Fruit fly (Drosophila melanogaster): ENCODE data around the gene Lip4.

Lip4 gene

DNA sequence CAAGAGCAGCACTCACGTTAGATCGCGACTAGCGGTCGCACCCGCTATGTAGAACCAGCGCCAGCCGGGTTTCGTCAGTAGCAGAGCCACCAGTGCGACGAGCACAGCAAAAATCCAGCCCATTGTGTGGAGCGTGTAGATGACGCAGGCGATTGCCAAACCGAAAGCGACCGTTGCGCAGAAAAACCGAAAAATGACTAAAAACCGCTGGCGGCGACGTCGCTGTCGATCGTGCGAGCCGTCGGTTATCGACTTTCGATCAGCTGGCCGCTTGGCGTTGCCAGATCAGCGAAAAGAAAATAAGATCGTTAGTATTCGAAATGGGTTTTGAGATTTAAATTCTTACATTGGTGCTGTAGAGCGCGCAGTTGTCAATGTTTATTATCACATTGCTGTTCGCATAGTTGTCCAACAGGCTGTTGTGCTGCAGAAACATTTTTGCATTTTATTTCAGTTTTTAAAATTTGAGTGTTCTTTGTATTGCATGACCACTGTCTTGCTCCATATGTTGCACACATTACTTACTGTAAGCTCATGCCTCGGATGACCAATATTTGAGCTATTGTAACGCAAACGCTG is 10.8 kb upstream of the Lip4 start:
- peak; percentile 9 for TF ChIP-seq CG10631 (GFP tag; optimal IDR thresholded peaks at IDR 0.05)
- peak; percentile 5 for TF ChIP-seq lz (GFP tag; optimal IDR thresholded peaks at IDR 0.05)
- no peak for TF ChIP-seq Blimp-1 (GFP tag; optimal IDR thresholded peaks at IDR 0.05)
- TF ChIP-seq vri (GFP tag; optimal IDR thresholded peaks at IDR 0.05): peak; percentile 11
- TF ChIP-seq Gug (GFP tag; IDR thresholded peaks at IDR 0.05): no peak
- TF ChIP-seq OdsH (GFP tag; optimal IDR thresholded peaks at IDR 0.05): peak; percentile 42
- peak; percentile 26 for TF ChIP-seq CG9139 (GFP tag; optimal IDR thresholded peaks at IDR 0.05)
- peak in 1 of 2 experiments; percentile 10 for TF ChIP-seq salr (GFP tag; optimal IDR thresholded peaks at IDR 0.05)
- no peak for TF ChIP-seq CG3032 (tag; optimal IDR thresholded peaks at IDR 0.05)
- no peak for TF ChIP-seq CG11294 (GFP tag; IDR thresholded peaks at IDR 0.05)
- peak; percentile 34 for TF ChIP-seq pdm3 (GFP tag; optimal IDR thresholded peaks at IDR 0.05)
- peak; percentile 60 for TF ChIP-seq Hr4 (GFP tag; optimal IDR thresholded peaks at IDR 0.05)
- peak; percentile 43 for TF ChIP-seq Sox15 (GFP tag; optimal IDR thresholded peaks at IDR 0.05)
- peak; percentile 32 for TF ChIP-seq net (GFP tag; optimal IDR thresholded peaks at IDR 0.05)
- TF ChIP-seq CG16779 (tag; optimal IDR thresholded peaks at IDR 0.05): peak; percentile 20
- peak; percentile 18 for TF ChIP-seq CG1621 (tag; optimal IDR thresholded peaks at IDR 0.05)
- no peak for TF ChIP-seq CG8632 (GFP tag; optimal IDR thresholded peaks at IDR 0.05)
- peak; percentile 79 for TF ChIP-seq svp (GFP tag)
- peak; percentile 63 for TF ChIP-seq CG3919 (GFP tag; optimal IDR thresholded peaks at IDR 0.05)
- TF ChIP-seq CG10669 (GFP tag; optimal IDR thresholded peaks at IDR 0.05): peak; percentile 16
- TF ChIP-seq cyc (GFP tag; optimal IDR thresholded peaks at IDR 0.05): peak; percentile 42
- peak; percentile 31 for TF ChIP-seq Lpt (GFP tag; optimal IDR thresholded peaks at IDR 0.05)
- TF ChIP-seq CG11762 (GFP tag; optimal IDR thresholded peaks at IDR 0.05; ENCODE audit: insufficient read depth): peak; percentile 21
- no peak for TF ChIP-seq CG11902 (GFP tag; optimal IDR thresholded peaks at IDR 0.05)
- peak; percentile 18 for TF ChIP-seq CG34406 (GFP tag; optimal IDR thresholded peaks at IDR 0.05)
- TF ChIP-seq CG32006 (GFP tag; optimal IDR thresholded peaks at IDR 0.05): peak; percentile 21
- peak; percentile 29 for TF ChIP-seq CG6808 (GFP tag; optimal IDR thresholded peaks at IDR 0.05)
- TF ChIP-seq CG6792 (GFP tag; optimal IDR thresholded peaks at IDR 0.05): no peak
- no peak for TF ChIP-seq dac (GFP tag; optimal IDR thresholded peaks at IDR 0.05)
- TF ChIP-seq CG6854 (GFP tag; optimal IDR thresholded peaks at IDR 0.05): peak; percentile 81
- TF ChIP-seq CG6163 (GFP tag; IDR thresholded peaks at IDR 0.05): peak; percentile 30; the same call in 1 of the 3 replicates
- peak; percentile 43 to 51 for TF ChIP-seq ss (GFP tag; optimal IDR thresholded peaks at IDR 0.05)
- peak; percentile 51 for TF ChIP-seq acj6 (GFP tag; optimal IDR thresholded peaks at IDR 0.05)
- peak; percentile 42 for TF ChIP-seq Eip93F (GFP tag; optimal IDR thresholded peaks at IDR 0.05)
- TF ChIP-seq Eip75B (GFP tag; optimal IDR thresholded peaks at IDR 0.05): peak; percentile 37
- TF ChIP-seq CG7368 (GFP tag; optimal IDR thresholded peaks at IDR 0.05): peak; percentile 61
- peak; percentile 56 for TF ChIP-seq Sox14 (GFP tag; optimal IDR thresholded peaks at IDR 0.05)
- TF ChIP-seq CG31627 (GFP tag; optimal IDR thresholded peaks at IDR 0.05): peak; percentile 48
- no peak for TF ChIP-seq fkh (GFP tag; optimal IDR thresholded peaks at IDR 0.05)
- TF ChIP-seq achi (GFP tag; optimal IDR thresholded peaks at IDR 0.05): peak; percentile 28
- peak; percentile 34 for TF ChIP-seq Hr39 (GFP tag; optimal IDR thresholded peaks at IDR 0.05)
- TF ChIP-seq Hr38 (GFP tag; optimal IDR thresholded peaks at IDR 0.05): no peak
- peak; percentile 22 for TF ChIP-seq dsx (GFP tag; optimal IDR thresholded peaks at IDR 0.05; ENCODE audit: poor library complexity, severe bottlenecking)
- TF ChIP-seq topi (GFP tag; optimal IDR thresholded peaks at IDR 0.05): peak; percentile 49
- TF ChIP-seq CG15336 (GFP tag; IDR thresholded peaks at IDR 0.05): peak; percentile 37; the same call in 1 of the 2 replicates
- TF ChIP-seq CG8119 (GFP tag; IDR thresholded peaks at IDR 0.05): no peak; the same call in 2 of the 3 replicates
- TF ChIP-seq spab (GFP tag; optimal IDR thresholded peaks at IDR 0.05): no peak
- TF ChIP-seq esn (GFP tag; optimal IDR thresholded peaks at IDR 0.05): peak; percentile 46
- peak; percentile 72 for TF ChIP-seq CG6276 (GFP tag; optimal IDR thresholded peaks at IDR 0.05)
- TF ChIP-seq Eip78C (GFP tag): peak; percentile 58
- no peak for TF ChIP-seq fd85E (GFP tag; optimal IDR thresholded peaks at IDR 0.05)
